Fruit fly (Drosophila melanogaster): Measurements from ENCODE around the gene CG10019.

- TF ChIP-seq cnc (optimal IDR thresholded peaks at IDR 0.05) (no peak), ovo (GFP tag; optimal IDR thresholded peaks at IDR 0.05) (no peak), CG7045 (GFP tag; optimal IDR thresholded peaks at IDR 0.05) (no peak), tj (GFP tag; optimal IDR thresholded peaks at IDR 0.05) (no peak), CG5204 (GFP tag; optimal IDR thresholded peaks at IDR 0.05) (no peak), CG14711 (tag; optimal IDR thresholded peaks at IDR 0.05) (no peak), toe (GFP tag; optimal IDR thresholded peaks at IDR 0.05) (no peak), kay (GFP tag; ENCODE audit: borderline replicate concordance) (no peak), CG11617 (GFP tag; optimal IDR thresholded peaks at IDR 0.05) (no peak), Hr96 (GFP tag; optimal IDR thresholded peaks at IDR 0.05) (no peak), CG12768 (GFP tag; optimal IDR thresholded peaks at IDR 0.05) (no peak), CG33017 (tag; optimal IDR thresholded peaks at IDR 0.05) (no peak), Crg-1 (GFP tag; optimal IDR thresholded peaks at IDR 0.05) (no peak), pad (GFP tag; optimal IDR thresholded peaks at IDR 0.05) (no peak)
These were observed 29.3 kb upstream of the CG10019 start, which contains the start of gene CG42467 for dm6 chr2L:3700990-3701389.

Measured in whole organism, adult.